Worm (Caenorhabditis elegans): ENCODE results near the gene ucr-2.2.

- peak; percentile 61 for TF ChIP-seq him-1 (tag; optimal IDR thresholded peaks at IDR 0.05)
- TF ChIP-seq dao-5 (tag; optimal IDR thresholded peaks at IDR 0.05), result no peak
- no peak for TF ChIP-seq W03F9.2 (tag; optimal IDR thresholded peaks at IDR 0.05)
Measured at ce11 chrX:15188986-15189675, 15.4 kb downstream of the ucr-2.2 start.

Data from whole organism, L4/young adult.